Worm (Caenorhabditis elegans) whole organism, midembryonic: ENCODE measurements around the gene Y59E9AL.8.

ENCODE experiments used
- T22C8.4 ChIP-seq: fragments of 200-800 bp; sonication (Bioruptor generic); IDR thresholded peaks from 2 replicates; pipeline ENCODE4 v1.3.6; 2022; ENCODE audit warnings: missing genetic modification characterization, missing compliant biosample characterization
- flt-1 ChIP-seq: fragments of 200-800 bp; sonication (Bioruptor generic); IDR thresholded peaks from 2 replicates; pipeline ENCODE4 v1.3.6; 2022; ENCODE audit warnings: missing genetic modification characterization, missing compliant biosample characterization
- ztf-29 ChIP-seq: fragments of 200-800 bp; sonication (Bioruptor generic); IDR thresholded peaks from 2 replicates; pipeline ENCODE4 v1.3.6; 2022; ENCODE audit warnings: missing genetic modification reagents, missing genetic modification characterization, missing compliant biosample characterization

- no peak for TF ChIP-seq T22C8.4
- TF ChIP-seq flt-1 (GFP tag; lab: Robert Waterston, UW): no peak
- no peak for TF ChIP-seq ztf-29 (GFP tag; lab: Robert Waterston, UW)
Observed at ce11 chrIV:5216349-5216748, 7.8 kb downstream of the Y59E9AL.8 start.
